Fruit fly (Drosophila melanogaster) whole organism, embryonic: ENCODE results near the gene Cyp313b1.

Experiments used
- Bdp1 ChIP-seq: fragments of 200-800 bp; sonication (Bioruptor generic); optimal IDR thresholded peaks from 3 replicates; lab custom pipeline; 2016; ENCODE audit warnings: missing biosample characterization, missing genetic modification characterization
- Blimp-1 ChIP-seq: fragments of 200-800 bp; sonication (Bioruptor generic); optimal IDR thresholded peaks from 3 replicates; lab custom pipeline; 2018; ENCODE audit warnings: missing biosample characterization, missing genetic modification characterization, mild to moderate bottlenecking, moderate library complexity, missing genetic modification reagents
- CG10209 ChIP-seq: fragments of 200-800 bp; sonication (Bioruptor generic); optimal IDR thresholded peaks from 3 replicates; lab custom pipeline; 2017; ENCODE audit warnings: missing biosample characterization, mild to moderate bottlenecking, missing genetic modification characterization, missing genetic modification reagents
- CG10274 ChIP-seq: fragments of 200-800 bp; sonication (Bioruptor generic); optimal IDR thresholded peaks from 3 replicates; lab custom pipeline; 2017; ENCODE audit warnings: missing biosample characterization, mild to moderate bottlenecking, missing genetic modification characterization
- CG11695 ChIP-seq: fragments of 200-800 bp; sonication (Bioruptor generic); IDR thresholded peaks from 3 replicates; pipeline ENCODE4 v1.3.6; 2022; ENCODE audit warnings: missing biosample characterization, missing genetic modification characterization
- CG11696 ChIP-seq: fragments of 200-800 bp; sonication (Bioruptor generic); IDR thresholded peaks from 2 replicates; pipeline ENCODE4 v1.3.6; 2022; ENCODE audit warnings: missing biosample characterization, missing genetic modification characterization
- CG12104 ChIP-seq: fragments of 200-800 bp; sonication (Bioruptor generic); optimal IDR thresholded peaks from 3 replicates; lab custom pipeline; 2016; ENCODE audit warnings: missing biosample characterization, missing genetic modification characterization
- CG13287 ChIP-seq: fragments of 200-800 bp; sonication (Bioruptor generic); IDR thresholded peaks from 2 replicates; pipeline ENCODE4 v1.3.6; 2022; ENCODE audit warnings: missing biosample characterization, missing genetic modification characterization; ENCODE audit not compliant: partially characterized antibody
- CG15011 ChIP-seq: fragments of 200-800 bp; sonication (Bioruptor generic); optimal IDR thresholded peaks from 3 replicates; lab custom pipeline; 2018; ENCODE audit warnings: missing biosample characterization, mild to moderate bottlenecking, missing genetic modification characterization
- CG15479 ChIP-seq: fragments of 200-800 bp; sonication (Bioruptor generic); optimal IDR thresholded peaks from 3 replicates; lab custom pipeline; 2019; ENCODE audit warnings: missing biosample characterization, mild to moderate bottlenecking, missing genetic modification characterization, moderate library complexity
- CG1602 ChIP-seq: fragments of 200-800 bp; sonication (Bioruptor generic); optimal IDR thresholded peaks from 3 replicates; lab custom pipeline; 2016; ENCODE audit warnings: missing biosample characterization, missing genetic modification characterization
- CG16815 ChIP-seq: fragments of 200-800 bp; sonication (Bioruptor generic); optimal IDR thresholded peaks from 3 replicates; lab custom pipeline; 2017; ENCODE audit warnings: missing biosample characterization, mild to moderate bottlenecking, missing genetic modification characterization
- CG2712 ChIP-seq: fragments of 200-800 bp; optimal IDR thresholded peaks from 3 replicates; lab custom pipeline; 2019; ENCODE audit warnings: missing biosample characterization, mild to moderate bottlenecking, missing genetic modification characterization, moderate library complexity
- CG30431 ChIP-seq: fragments of 200-800 bp; sonication (Bioruptor generic); optimal IDR thresholded peaks from 2 replicates; lab custom pipeline; 2017; ENCODE audit warnings: missing biosample characterization, missing genetic modification characterization
- CG6654 ChIP-seq: fragments of 200-800 bp; sonication (Bioruptor generic); optimal IDR thresholded peaks from 2 replicates; lab custom pipeline; 2017; ENCODE audit warnings: missing biosample characterization, mild to moderate bottlenecking, missing genetic modification characterization
- CG6854 ChIP-seq: fragments of 200-800 bp; sonication (Bioruptor generic); optimal IDR thresholded peaks from 3 replicates; lab custom pipeline; 2017; ENCODE audit warnings: missing biosample characterization, mild to moderate bottlenecking, missing genetic modification characterization
- CG8388 ChIP-seq: fragments of 200-800 bp; sonication (Bioruptor generic); optimal IDR thresholded peaks from 2 replicates; lab custom pipeline; 2019; ENCODE audit warnings: missing biosample characterization, mild to moderate bottlenecking, missing genetic modification characterization, moderate library complexity
- CrebB ChIP-seq: fragments of 200-800 bp; sonication (Bioruptor generic); optimal IDR thresholded peaks from 3 replicates; lab custom pipeline; 2018; ENCODE audit warnings: missing biosample characterization, mild to moderate bottlenecking, missing genetic modification characterization
- Dip3 ChIP-seq: fragments of 200-800 bp; sonication (Bioruptor generic); optimal IDR thresholded peaks from 3 replicates; lab custom pipeline; 2016; ENCODE audit warnings: missing biosample characterization, missing genetic modification characterization
- Fer2 ChIP-seq: fragments of 200-800 bp; sonication (Bioruptor generic); optimal IDR thresholded peaks from 2 replicates; lab custom pipeline; 2018; ENCODE audit warnings: missing biosample characterization, mild to moderate bottlenecking, missing genetic modification characterization, moderate library complexity
- Hr78 ChIP-seq, 2 experiments: fragments of 200-800 bp in 1 of 2; fragments of >200 bp in 1 of 2; sonication (Bioruptor generic) in 1 of 2; optimal IDR thresholded peaks; 2 replicates each; lab custom pipeline; 2017 to 2019; ENCODE audit warnings: missing biosample characterization in 2 of 2, missing genetic modification characterization in 2 of 2, mild to moderate bottlenecking in 1 of 2, moderate library complexity in 1 of 2
- Mad ChIP-seq: fragments of 200-800 bp; sonication (Bioruptor generic); optimal IDR thresholded peaks from 2 replicates; lab custom pipeline; 2016; ENCODE audit warnings: missing biosample characterization, missing genetic modification characterization
- Ravus ChIP-seq: fragments of 200-800 bp; sonication (Bioruptor generic); IDR thresholded peaks from 2 replicates; pipeline ENCODE4 v1.3.6; 2022; ENCODE audit warnings: missing biosample characterization, missing genetic modification characterization
- Sox102F ChIP-seq: fragments of 200-800 bp; sonication (Bioruptor generic); optimal IDR thresholded peaks from 2 replicates; lab custom pipeline; 2018; ENCODE audit warnings: missing biosample characterization, mild to moderate bottlenecking, missing genetic modification characterization, moderate library complexity
- ato ChIP-seq: fragments of 200-800 bp; sonication (Bioruptor generic); IDR thresholded peaks from 2 replicates; pipeline ENCODE4 v1.3.6; 2022; ENCODE audit warnings: missing biosample characterization, missing genetic modification characterization; ENCODE audit not compliant: partially characterized antibody
- bigmax ChIP-seq: fragments of 200-800 bp; sonication (Bioruptor generic); optimal IDR thresholded peaks from 2 replicates; lab custom pipeline; 2018; ENCODE audit warnings: missing biosample characterization, mild to moderate bottlenecking, missing genetic modification characterization
- cas ChIP-seq: fragments of 200-800 bp; sonication (Bioruptor generic); IDR thresholded peaks from 2 replicates; pipeline ENCODE4 v1.3.6; 2022; ENCODE audit warnings: missing biosample characterization, missing genetic modification characterization
- ci ChIP-seq: fragments of 200-800 bp; sonication (Bioruptor generic); IDR thresholded peaks from 3 replicates; pipeline ENCODE4 v1.3.6; 2022; ENCODE audit warnings: missing biosample characterization, missing genetic modification characterization
- dmrt99B ChIP-seq: fragments of 200-800 bp; sonication (Bioruptor generic); optimal IDR thresholded peaks from 2 replicates; lab custom pipeline; 2018; ENCODE audit warnings: missing biosample characterization, mild to moderate bottlenecking, missing genetic modification characterization, moderate library complexity
- dysf ChIP-seq: fragments of 200-800 bp; sonication (Bioruptor generic); IDR thresholded peaks from 3 replicates; pipeline ENCODE4 v1.3.6; 2022; ENCODE audit warnings: missing biosample characterization, missing genetic modification characterization
- gcm2 ChIP-seq: fragments of 200-800 bp; sonication (Bioruptor generic); optimal IDR thresholded peaks from 2 replicates; lab custom pipeline; 2016; ENCODE audit warnings: missing biosample characterization, missing genetic modification characterization
- gro ChIP-seq: fragments of 200-800 bp; sonication (Bioruptor generic); optimal IDR thresholded peaks from 2 replicates; lab custom pipeline; 2016; ENCODE audit warnings: missing biosample characterization, missing genetic modification characterization
- gsb ChIP-seq: fragments of 200-800 bp; sonication (Bioruptor generic); IDR thresholded peaks from 2 replicates; pipeline ENCODE4 v1.3.6; 2022; ENCODE audit warnings: missing biosample characterization, missing genetic modification characterization
- hth ChIP-seq: fragments of >200 bp; optimal IDR thresholded peaks from 2 replicates; lab custom pipeline; 2017; ENCODE audit warnings: inconsistent platforms
- nom ChIP-seq: fragments of 200-800 bp; sonication (Bioruptor generic); optimal IDR thresholded peaks from 2 replicates; lab custom pipeline; 2017; ENCODE audit warnings: missing biosample characterization, missing genetic modification characterization, mild to moderate bottlenecking, moderate library complexity, missing genetic modification reagents
- ranshi ChIP-seq: fragments of 200-800 bp; sonication (Bioruptor generic); IDR thresholded peaks from 2 replicates; pipeline ENCODE4 v1.3.6; 2022; ENCODE audit warnings: missing biosample characterization, missing genetic modification characterization
- sens-2 ChIP-seq: fragments of 200-800 bp; sonication (Bioruptor generic); IDR thresholded peaks from 2 replicates; pipeline ENCODE4 v1.3.6; 2022; ENCODE audit warnings: missing biosample characterization, missing genetic modification characterization
- tgo ChIP-seq: fragments of 200-800 bp; sonication (Bioruptor generic); IDR thresholded peaks from 3 replicates; pipeline ENCODE4 v1.3.6; 2022; ENCODE audit warnings: missing biosample characterization, missing genetic modification characterization
- unpg ChIP-seq: fragments of 200-800 bp; sonication (Bioruptor generic); optimal IDR thresholded peaks from 3 replicates; lab custom pipeline; 2018; ENCODE audit warnings: missing biosample characterization, mild to moderate bottlenecking, missing genetic modification characterization, moderate library complexity

Gene Cyp313b1

DNA sequence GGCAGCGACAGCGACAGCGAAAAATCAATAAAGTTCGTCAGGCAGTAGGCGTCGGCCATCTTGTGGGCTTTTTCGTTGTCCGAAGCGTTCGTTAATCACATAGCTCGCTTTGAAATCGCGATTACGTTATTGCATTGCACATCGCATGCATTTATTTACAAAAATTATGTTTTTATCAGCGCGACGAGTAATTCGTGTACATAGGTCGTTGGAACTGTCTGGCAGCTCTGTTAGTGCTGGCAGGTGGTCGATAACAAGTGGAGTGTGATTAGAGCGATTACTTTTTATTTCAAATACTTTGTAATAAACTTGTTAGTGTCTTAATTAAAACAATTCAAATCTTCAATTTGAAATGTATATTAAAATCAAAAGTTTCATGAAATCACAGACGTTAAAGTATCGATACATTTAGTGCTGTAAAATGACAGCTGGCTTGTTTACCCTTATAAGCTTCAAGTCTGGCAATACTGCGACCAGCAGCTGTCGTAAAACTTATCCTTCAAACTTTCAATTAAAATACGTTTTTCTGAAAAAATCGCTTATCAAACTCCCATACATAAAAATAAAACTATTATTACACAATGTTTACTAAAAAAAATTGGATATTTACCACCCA is 18.3 kb upstream of the Cyp313b1 start, which contains the start of gene CG8032 (continued):
- TF ChIP-seq dmrt99B (tag; lab: Kevin White, UChicago) (peak; percentile 26), CG12104 (GFP tag; lab: Kevin White, UChicago) (no peak), ranshi (no peak; the same call in 1 of the 2 replicates), Ravus (GFP tag; lab: Robert Waterston, UW) (no peak), Mad (GFP tag; lab: Kevin White, UChicago) (peak; percentile 54), Bdp1 (GFP tag; lab: Kevin White, UChicago) (peak; percentile 14), unpg (GFP tag; lab: Kevin White, UChicago) (peak; percentile 34), CrebB (tag; lab: Kevin White, UChicago) (no peak), CG10209 (GFP tag; lab: Kevin White, UChicago) (peak; percentile 5), CG2712 (tag; lab: Kevin White, UChicago) (peak; percentile 64), Sox102F (peak; percentile 48), gro (GFP tag; lab: Kevin White, UChicago) (peak; percentile 42), gcm2 (GFP tag; lab: Kevin White, UChicago) (no peak), bigmax (no peak), Hr78 (GFP tag; optimal IDR thresholded peaks at IDR 0.05; lab: Kevin White, UChicago) (peak in 1 of 2 experiments; percentile 11), CG6654 (no peak), CG1602 (GFP tag; lab: Kevin White, UChicago) (no peak), CG10274 (GFP tag; lab: Kevin White, UChicago) (no peak), CG15479 (GFP tag; lab: Kevin White, UChicago) (no peak), gsb (GFP tag; lab: Robert Waterston, UW) (no peak), Fer2 (tag; lab: Kevin White, UChicago) (no peak), CG6854 (GFP tag; lab: Kevin White, UChicago) (no peak), dysf (GFP tag; lab: Robert Waterston, UW) (no peak), cas (GFP tag; lab: Robert Waterston, UW) (no peak), CG16815 (GFP tag; lab: Kevin White, UChicago) (no peak), sens-2 (no peak), ci (GFP tag; lab: Robert Waterston, UW) (no peak; the same call in 2 of the 3 replicates), ato (GFP tag; lab: Robert Waterston, UW) (no peak), Dip3 (GFP tag; lab: Kevin White, UChicago) (peak; percentile 55), hth (lab: Kevin White, UChicago) (no peak), nom (GFP tag; lab: Kevin White, UChicago) (peak; percentile 9), CG11695 (no peak), CG8388 (GFP tag; lab: Kevin White, UChicago) (peak; percentile 15)

DNA sequence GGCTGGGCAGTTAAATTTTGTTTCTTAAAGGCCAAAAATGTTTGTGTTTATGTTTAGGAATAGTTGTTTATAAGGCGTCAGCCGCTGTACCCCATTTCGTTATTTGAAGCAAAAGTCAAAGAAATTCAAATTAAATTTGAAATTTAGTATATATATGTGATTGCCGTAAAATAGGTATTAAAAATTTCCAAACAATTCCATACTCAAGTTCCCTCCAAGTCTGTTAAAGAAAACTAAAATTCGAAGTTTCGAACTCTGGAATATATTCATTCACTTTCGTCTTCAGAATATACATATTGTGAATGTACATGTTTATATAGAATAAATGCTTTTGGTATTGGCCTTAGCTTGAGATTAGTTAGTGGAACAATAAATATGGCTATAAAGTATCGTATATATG is 15.2 kb upstream of the Cyp313b1 start, which contains the start of gene bel:
Gene bel, minus strand, starts transcription at position 101 of the 400 bp plus-strand sequence.
- no peak for TF ChIP-seq CG30431 (GFP tag; lab: Kevin White, UChicago)
- TF ChIP-seq CG11696 (GFP tag; lab: Robert Waterston, UW): no peak
- no peak for TF ChIP-seq CG13287 (GFP tag; lab: Robert Waterston, UW)
- 0 out of 3 replicates have a peak, but pooled peaks have one; percentile 1 for TF ChIP-seq tgo (GFP tag; lab: Robert Waterston, UW)
- no peak for TF ChIP-seq CG15011
- TF ChIP-seq Blimp-1 (GFP tag; lab: Kevin White, UChicago): no peak
